Worm (Caenorhabditis elegans) whole organism, L2 larva: ENCODE measurements around the gene D1086.12.

Source experiments
- ZK546.5 ChIP-seq: sonication (generic microtip); optimal IDR thresholded peaks from 2 replicates; lab custom pipeline; 2017; ENCODE audit warnings: missing biosample characterization, missing genetic modification characterization
- nhr-237 ChIP-seq: fragments of 150-350 bp; optimal IDR thresholded peaks from 2 replicates; lab custom pipeline; 2014; ENCODE audit warnings: missing biosample characterization, missing genetic modification characterization
- unc-39 ChIP-seq: fragments of 150-350 bp; optimal IDR thresholded peaks from 2 replicates; lab custom pipeline; 2014; ENCODE audit warnings: missing biosample characterization, missing genetic modification characterization
- unc-55 ChIP-seq: fragments of 150-350 bp; sonication (generic microtip); optimal IDR thresholded peaks from 3 replicates; lab custom pipeline; 2014; ENCODE audit warnings: missing biosample characterization, missing genetic modification reagents, missing genetic modification characterization
- unc-62 ChIP-seq: fragments of 150-350 bp; optimal IDR thresholded peaks from 2 replicates; lab custom pipeline; 2014; ENCODE audit warnings: missing biosample characterization, missing genetic modification reagents, missing genetic modification characterization
- ztf-11 ChIP-seq: sonication (generic microtip); optimal IDR thresholded peaks from 2 replicates; lab custom pipeline; 2017; ENCODE audit warnings: missing biosample characterization, missing genetic modification characterization

DNA sequence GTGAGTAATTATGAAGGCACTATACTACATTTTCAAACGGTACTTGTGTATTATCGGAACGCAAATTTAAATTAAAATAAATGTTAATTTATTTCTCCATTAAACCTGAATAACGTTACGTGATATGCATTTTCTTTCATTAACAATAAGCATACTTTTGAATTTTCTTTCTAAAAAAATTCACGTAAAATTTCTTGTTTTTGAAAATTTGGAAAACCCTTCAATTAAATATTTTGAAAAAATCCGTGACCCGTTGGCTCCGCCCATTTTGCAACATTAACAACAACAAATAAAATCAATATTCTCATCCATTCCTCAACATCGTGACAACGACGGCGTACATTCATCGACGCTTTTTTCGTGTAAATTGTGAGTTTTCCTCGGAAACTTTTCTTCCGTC, 45.2 kb downstream of the D1086.12 start, which contains the start of gene acs-10:
- no peak for TF ChIP-seq unc-55 (GFP tag; lab: Kevin White, UChicago)
- TF ChIP-seq nhr-237 (tag; lab: Kevin White, UChicago), result no peak
- TF ChIP-seq ztf-11 (tag; lab: Kevin White, UChicago), result no peak
- TF ChIP-seq ZK546.5 (tag; lab: Kevin White, UChicago), result no peak
- no peak for TF ChIP-seq unc-39
- TF ChIP-seq unc-62 (GFP tag; lab: Kevin White, UChicago), result no peak
